Worm (Caenorhabditis elegans) whole organism, mixed stage, embryonic: Measurements from ENCODE around the gene haly-1.

Source experiments
- M03D4.4 ChIP-seq: sonication (generic microtip); optimal IDR thresholded peaks from 2 replicates; lab custom pipeline; 2017; ENCODE audit warnings: mild to moderate bottlenecking, missing genetic modification characterization, missing compliant biosample characterization
- blmp-1 ChIP-seq: fragments of 150-350 bp; optimal IDR thresholded peaks from 2 replicates; lab custom pipeline; 2014; ENCODE audit warnings: missing biosample characterization, missing genetic modification characterization
- ceh-39 ChIP-seq: fragments of 150-350 bp; optimal IDR thresholded peaks from 2 replicates; lab custom pipeline; 2014; ENCODE audit warnings: missing biosample characterization, missing genetic modification characterization
- ceh-43 ChIP-seq: fragments of 200-800 bp; sonication (Bioruptor generic); optimal IDR thresholded peaks from 2 replicates; lab custom pipeline; 2018; ENCODE audit warnings: mild to moderate bottlenecking, missing genetic modification characterization, moderate library complexity, missing compliant biosample characterization
- ces-1 ChIP-seq: fragments of 150-350 bp; optimal IDR thresholded peaks from 2 replicates; lab custom pipeline; 2014; ENCODE audit warnings: missing biosample characterization, missing genetic modification reagents, missing genetic modification characterization
- cnd-1 ChIP-seq: fragments of 200-800 bp; sonication (Bioruptor generic); optimal IDR thresholded peaks from 2 replicates; lab custom pipeline; 2018; ENCODE audit warnings: mild to moderate bottlenecking, missing genetic modification characterization, missing compliant biosample characterization
- drap-1 ChIP-seq: fragments of 200-800 bp; sonication (Bioruptor generic); optimal IDR thresholded peaks from 3 replicates; lab custom pipeline; 2018; ENCODE audit warnings: mild to moderate bottlenecking, missing genetic modification characterization, missing compliant biosample characterization
- elt-1 ChIP-seq: sonication (generic microtip); optimal IDR thresholded peaks from 2 replicates; lab custom pipeline; 2017; ENCODE audit warnings: missing genetic modification characterization, mild to moderate bottlenecking, missing compliant biosample characterization, antibody characterized with exemption, moderate library complexity, borderline replicate concordance; ENCODE audit not compliant: insufficient read depth
- flh-1 ChIP-seq: fragments of 200-800 bp; sonication (Bioruptor generic); optimal IDR thresholded peaks from 2 replicates; lab custom pipeline; 2018; ENCODE audit warnings: mild to moderate bottlenecking, missing genetic modification characterization, moderate library complexity, missing compliant biosample characterization
- ham-2 ChIP-seq: fragments of 200-800 bp; sonication (Bioruptor generic); optimal IDR thresholded peaks from 2 replicates; lab custom pipeline; 2018; ENCODE audit warnings: mild to moderate bottlenecking, missing genetic modification characterization, missing compliant biosample characterization
- hlh-1 ChIP-seq: fragments of 150-350 bp; optimal IDR thresholded peaks from 2 replicates; lab custom pipeline; 2014; ENCODE audit warnings: missing biosample characterization, missing genetic modification reagents, missing genetic modification characterization
- lin-32 ChIP-seq: fragments of 200-800 bp; sonication (Bioruptor generic); optimal IDR thresholded peaks from 2 replicates; lab custom pipeline; 2018; ENCODE audit warnings: mild to moderate bottlenecking, missing genetic modification characterization, missing compliant biosample characterization
- mab-5 ChIP-seq: fragments of 150-350 bp; optimal IDR thresholded peaks from 2 replicates; lab custom pipeline; 2014; ENCODE audit warnings: missing biosample characterization, missing genetic modification characterization
- mep-1 ChIP-seq: fragments of 150-350 bp; optimal IDR thresholded peaks from 2 replicates; lab custom pipeline; 2017; ENCODE audit warnings: missing biosample characterization, missing genetic modification reagents, missing genetic modification characterization, inconsistent platforms
- mls-2 ChIP-seq: sonication (generic microtip); optimal IDR thresholded peaks from 2 replicates; lab custom pipeline; 2016; ENCODE audit warnings: mild to moderate bottlenecking, missing genetic modification characterization, moderate library complexity, missing compliant biosample characterization
- nhr-12 ChIP-seq: fragments of 150-350 bp; optimal IDR thresholded peaks from 2 replicates; lab custom pipeline; 2014; ENCODE audit warnings: missing biosample characterization, missing genetic modification characterization
- nhr-2 ChIP-seq: fragments of 150-350 bp; optimal IDR thresholded peaks from 2 replicates; lab custom pipeline; 2014; ENCODE audit warnings: missing biosample characterization, missing genetic modification characterization
- nhr-28 ChIP-seq: fragments of 150-350 bp; optimal IDR thresholded peaks from 2 replicates; lab custom pipeline; 2014; ENCODE audit warnings: missing biosample characterization, missing genetic modification characterization
- nhr-76 ChIP-seq: sonication (generic microtip); optimal IDR thresholded peaks from 2 replicates; lab custom pipeline; 2017; ENCODE audit warnings: missing biosample characterization, missing genetic modification characterization
- sem-2 ChIP-seq: fragments of 200-800 bp; sonication (Bioruptor generic); optimal IDR thresholded peaks from 2 replicates; lab custom pipeline; 2018; ENCODE audit warnings: mild to moderate bottlenecking, missing genetic modification characterization, missing compliant biosample characterization
- snpc-4 ChIP-seq: fragments of 150-350 bp; optimal IDR thresholded peaks from 2 replicates; lab custom pipeline; 2014; ENCODE audit warnings: missing biosample characterization, missing genetic modification characterization
- sptf-1 ChIP-seq: sonication (generic microtip); optimal IDR thresholded peaks from 2 replicates; lab custom pipeline; 2017; ENCODE audit warnings: mild to moderate bottlenecking, missing genetic modification characterization, moderate library complexity, missing compliant biosample characterization
- unc-120 ChIP-seq: sonication (generic microtip); optimal IDR thresholded peaks from 2 replicates; lab custom pipeline; 2017; ENCODE audit warnings: missing genetic modification characterization, missing compliant biosample characterization; ENCODE audit not compliant: poor library complexity, severe bottlenecking
- unc-39 ChIP-seq: fragments of 150-350 bp; optimal IDR thresholded peaks from 2 replicates; lab custom pipeline; 2014; ENCODE audit warnings: missing biosample characterization, missing genetic modification characterization
- unc-62 ChIP-seq: fragments of 150-350 bp; optimal IDR thresholded peaks from 2 replicates; lab custom pipeline; 2014; ENCODE audit warnings: missing biosample characterization, missing genetic modification reagents, missing genetic modification characterization
- zip-8 ChIP-seq: fragments of 150-350 bp; optimal IDR thresholded peaks from 2 replicates; lab custom pipeline; 2014; ENCODE audit warnings: missing biosample characterization, missing genetic modification characterization
- ztf-11 ChIP-seq: fragments of 150-350 bp; optimal IDR thresholded peaks from 2 replicates; lab custom pipeline; 2014; ENCODE audit warnings: missing biosample characterization, missing genetic modification characterization

The haly-1 gene

ce11 chrX:10877138-10877743 lies 19.2 kb downstream of the haly-1 start, which contains the start of gene pgp-6:
TSS of gene pgp-6 (minus strand) at chrX:10877425.
- peak; percentile 94 for TF ChIP-seq zip-8 (tag; lab: Kevin White, UChicago)
- no peak for TF ChIP-seq drap-1

DNA sequence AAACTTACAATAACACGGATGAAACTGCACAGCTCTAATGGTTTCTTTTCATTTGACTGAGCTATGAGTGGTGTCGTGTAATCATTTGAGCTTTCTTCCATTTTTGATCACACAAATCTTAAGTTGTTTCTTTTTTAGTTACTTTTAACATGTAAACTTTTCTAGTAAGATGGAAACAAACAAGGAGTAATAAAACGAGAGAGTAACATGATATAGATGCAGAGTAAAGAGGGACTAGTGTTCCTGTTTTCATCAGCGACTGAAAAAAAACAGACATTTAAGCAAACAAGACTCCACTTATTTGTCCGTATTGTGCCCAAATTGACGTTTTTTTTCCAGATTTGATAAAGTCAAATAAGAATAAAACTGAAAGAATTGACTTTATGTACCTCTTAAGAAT lies 26.3 kb downstream of the haly-1 start, which contains the start of gene pgp-7:
TSS of gene pgp-7 (minus strand) at position 101 of the 400 bp plus-strand sequence.
- no peak for TF ChIP-seq nhr-12 (tag; lab: Kevin White, UChicago)
- TF ChIP-seq unc-120 (tag; lab: Kevin White, UChicago) = no peak
- TF ChIP-seq ceh-39 (tag; lab: Kevin White, UChicago) = no peak
- no peak for TF ChIP-seq hlh-1
- no peak for TF ChIP-seq snpc-4 (tag; lab: Kevin White, UChicago)
- TF ChIP-seq flh-1 (GFP tag; lab: Kevin White, UChicago) = no peak
- TF ChIP-seq cnd-1 (tag; lab: Kevin White, UChicago) = no peak
- TF ChIP-seq mab-5 (tag; lab: Kevin White, UChicago) = no peak
- TF ChIP-seq lin-32 (GFP tag; lab: Kevin White, UChicago) = no peak
- no peak for TF ChIP-seq nhr-76 (tag; lab: Kevin White, UChicago)
- TF ChIP-seq M03D4.4 (tag; lab: Kevin White, UChicago) = no peak
- no peak for TF ChIP-seq ceh-43 (GFP tag; lab: Kevin White, UChicago)
- TF ChIP-seq blmp-1 (tag; lab: Kevin White, UChicago) = no peak
- TF ChIP-seq ham-2 (GFP tag; lab: Kevin White, UChicago) = no peak
- no peak for TF ChIP-seq zip-8 (tag; lab: Kevin White, UChicago)
- TF ChIP-seq ces-1 (GFP tag; lab: Kevin White, UChicago) = no peak
- TF ChIP-seq unc-39 (tag; lab: Kevin White, UChicago) = no peak
- TF ChIP-seq sem-2 = no peak
- TF ChIP-seq, all 35 proteins: peak for 0

- TF ChIP-seq drap-1 = no peak
- TF ChIP-seq mls-2 (tag; lab: Kevin White, UChicago) = no peak
- no peak for TF ChIP-seq nhr-2 (tag; lab: Kevin White, UChicago)
- TF ChIP-seq ztf-11 (tag; lab: Kevin White, UChicago) = no peak
These were observed 32.1 kb downstream of the haly-1 start, which contains the start of gene pgp-8 for ce11 chrX:10864322-10864721. TSS of gene pgp-8 (minus strand) at chrX:10864422.

DNA sequence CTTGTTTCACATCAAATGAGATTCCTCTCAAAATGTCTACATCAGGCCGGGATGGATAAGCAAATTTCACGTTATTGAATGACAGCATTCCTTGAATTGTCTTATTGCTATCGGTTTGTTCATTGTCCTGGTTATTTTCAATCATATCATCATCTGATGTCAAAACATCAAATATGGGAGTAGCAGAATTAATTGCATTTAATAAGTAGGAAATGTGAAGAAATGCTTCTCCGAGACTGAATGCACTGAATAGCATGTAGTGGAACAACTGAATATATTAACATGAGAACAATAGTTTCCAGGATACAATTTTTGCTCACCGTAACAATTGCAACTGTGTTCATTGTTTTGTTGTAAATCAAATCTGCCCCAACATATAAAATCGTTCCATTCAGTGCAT lies 33.8 kb downstream of the haly-1 start:
- TF ChIP-seq unc-62 (GFP tag; lab: Kevin White, UChicago) (no peak), flh-1 (GFP tag; lab: Kevin White, UChicago) (no peak), sptf-1 (tag; lab: Kevin White, UChicago) (no peak), mep-1 (no peak), drap-1 (no peak), elt-1 (tag; lab: Kevin White, UChicago) (no peak), mls-2 (tag; lab: Kevin White, UChicago) (no peak)

DNA sequence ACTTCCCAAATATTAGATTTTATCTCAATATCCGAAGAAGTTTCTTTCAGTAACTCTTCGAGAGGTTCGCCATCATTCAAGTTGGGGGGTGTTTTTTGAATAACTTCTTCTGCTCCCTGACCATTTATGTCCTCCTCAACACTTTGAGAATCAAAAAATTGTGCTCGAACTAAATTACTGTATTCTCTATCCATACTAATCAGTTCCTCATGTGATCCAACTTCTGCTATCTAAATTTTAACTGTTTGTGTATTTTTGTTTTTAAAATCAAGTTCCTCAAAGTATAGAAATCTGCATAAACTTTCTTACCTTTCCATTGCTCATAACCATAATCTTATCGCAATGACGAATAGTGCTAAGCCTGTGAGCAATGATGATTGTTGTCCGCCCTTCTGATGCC lies 34.7 kb downstream of the haly-1 start:
- no peak for TF ChIP-seq ces-1 (GFP tag; lab: Kevin White, UChicago)
- no peak for TF ChIP-seq ztf-11 (tag; lab: Kevin White, UChicago)
- TF ChIP-seq nhr-28 (tag; lab: Kevin White, UChicago) = no peak
- no peak for TF ChIP-seq zip-8 (tag; lab: Kevin White, UChicago)
- TF ChIP-seq sem-2 = no peak
- TF ChIP-seq nhr-2 (tag; lab: Kevin White, UChicago) = no peak
- no peak for TF ChIP-seq unc-62 (GFP tag; lab: Kevin White, UChicago)
- no peak for TF ChIP-seq ceh-39 (tag; lab: Kevin White, UChicago)
- TF ChIP-seq, all 35 proteins: peak for 0

- TF ChIP-seq mep-1 (no peak), ham-2 (GFP tag; lab: Kevin White, UChicago) (no peak), mab-5 (tag; lab: Kevin White, UChicago) (no peak), blmp-1 (tag; lab: Kevin White, UChicago) (no peak), cnd-1 (tag; lab: Kevin White, UChicago) (no peak), unc-39 (tag; lab: Kevin White, UChicago) (no peak)
These were observed 36.8 kb downstream of the haly-1 start for ce11 chrX:10859622-10860021.
